Fruit fly (Drosophila melanogaster): ENCODE results near the gene hng2.

dm6 chr3R:8856242-8856641 is 50.1 kb downstream of the hng2 start:
- TF ChIP-seq CG8478 (optimal IDR thresholded peaks at IDR 0.05) (no peak), CTCF (optimal IDR thresholded peaks at IDR 0.05) (no peak)
